Fruit fly (Drosophila melanogaster) whole organism, adult: ENCODE data around the gene Mst27D.

Experiments used
- CG11617 ChIP-seq: fragments of 200-800 bp; sonication (Bioruptor generic); optimal IDR thresholded peaks from 2 replicates; lab custom pipeline; 2017; ENCODE audit warnings: mild to moderate bottlenecking, missing biosample characterization, missing genetic modification reagents, missing genetic modification characterization
- CG33017 ChIP-seq: fragments of 200-800 bp; sonication (Bioruptor generic); optimal IDR thresholded peaks from 2 replicates; lab custom pipeline; 2018; ENCODE audit warnings: missing biosample characterization, mild to moderate bottlenecking, missing genetic modification characterization, moderate library complexity
- CG7101 ChIP-seq: fragments of 200-800 bp; sonication (Bioruptor generic); optimal IDR thresholded peaks from 2 replicates; lab custom pipeline; 2018; ENCODE audit warnings: missing biosample characterization, mild to moderate bottlenecking, missing genetic modification characterization, moderate library complexity
- Clk ChIP-seq: fragments of 200-800 bp; sonication (Bioruptor generic); optimal IDR thresholded peaks from 2 replicates; lab custom pipeline; 2017; ENCODE audit warnings: missing biosample characterization, missing genetic modification characterization
- Crg-1 ChIP-seq: fragments of 200-800 bp; sonication (Bioruptor generic); optimal IDR thresholded peaks from 2 replicates; lab custom pipeline; 2016; ENCODE audit warnings: missing biosample characterization, missing genetic modification characterization
- bab1 ChIP-seq: fragments of 200-800 bp; sonication (Bioruptor generic); optimal IDR thresholded peaks from 3 replicates; lab custom pipeline; 2019; ENCODE audit warnings: missing biosample characterization, mild to moderate bottlenecking, missing genetic modification characterization, moderate library complexity
- kay ChIP-seq: fragments of 200-800 bp; sonication (Bioruptor generic); peaks from one replicate; lab custom pipeline; 2016; ENCODE audit warnings: missing biosample characterization, missing genetic modification characterization, borderline replicate concordance
- pad ChIP-seq: fragments of 200-800 bp; sonication (Bioruptor generic); optimal IDR thresholded peaks from 3 replicates; lab custom pipeline; 2017; ENCODE audit warnings: missing biosample characterization, missing genetic modification characterization, mild to moderate bottlenecking, moderate library complexity, missing genetic modification reagents

DNA sequence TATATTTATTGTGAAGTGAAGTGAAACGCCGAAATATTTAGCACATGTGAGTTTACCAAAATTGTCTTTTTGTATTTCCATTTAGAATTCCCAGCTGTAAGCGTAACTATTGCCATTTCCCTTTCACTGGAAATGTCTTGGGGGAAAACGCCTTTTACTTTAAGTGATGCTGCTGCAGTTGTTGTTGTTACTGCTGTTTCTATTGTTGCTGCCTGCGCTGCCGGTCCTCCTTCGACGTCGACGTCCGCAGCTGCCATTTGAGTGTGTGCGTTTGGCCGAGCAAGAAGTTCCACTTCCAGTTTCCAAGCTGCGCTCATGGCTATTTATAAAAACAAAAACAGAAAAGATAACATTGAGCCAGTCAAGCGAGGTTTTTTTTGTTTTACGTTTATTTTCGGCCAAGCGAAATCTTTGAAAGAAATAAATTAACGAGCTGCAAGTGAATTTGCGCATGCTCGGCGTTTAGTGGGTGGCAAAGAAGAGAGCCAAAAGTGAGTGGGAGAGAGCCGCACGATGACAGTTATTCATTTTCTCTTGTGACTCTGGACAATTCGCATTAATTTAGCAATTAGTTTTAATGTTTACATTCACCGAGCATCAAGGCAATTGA lies 10.9 kb downstream of the Mst27D start:
- TF ChIP-seq Crg-1 (GFP tag; lab: Kevin White, UChicago) = no peak
- TF ChIP-seq pad (GFP tag; lab: Kevin White, UChicago) = no peak
- TF ChIP-seq CG11617 = no peak
- TF ChIP-seq CG33017 = no peak
- TF ChIP-seq CG7101 (tag; lab: Kevin White, UChicago) = no peak
- no peak for TF ChIP-seq Clk
- TF ChIP-seq kay (GFP tag; lab: Kevin White, UChicago) = no peak
- TF ChIP-seq bab1 (GFP tag; lab: Kevin White, UChicago) = no peak
